Fruit fly (Drosophila melanogaster): ENCODE measurements around the gene Task7.
A peak's percentile ranks its signal among the peaks of the same experiment; 100 is the strongest.

Gene Task7

dm6 chr3R:9419300-9419652, 7.2 kb upstream of the Task7 start (continued):
- TF ChIP-seq ATbp (GFP tag; optimal IDR thresholded peaks at IDR 0.05) (no peak), maf-S (GFP tag; optimal IDR thresholded peaks at IDR 0.05) (no peak), Sry-δ (GFP tag; optimal IDR thresholded peaks at IDR 0.05) (no peak), CG3838 (GFP tag; optimal IDR thresholded peaks at IDR 0.05) (no peak), Ssrp (tag; optimal IDR thresholded peaks at IDR 0.05) (no peak), sqz (GFP tag; optimal IDR thresholded peaks at IDR 0.05) (peak; percentile 66), emc (GFP tag; optimal IDR thresholded peaks at IDR 0.05) (no peak), CG16813 (GFP tag; IDR thresholded peaks at IDR 0.05; ENCODE audit: partially characterized antibody) (no peak), CG7928 (GFP tag; optimal IDR thresholded peaks at IDR 0.05) (no peak), gcm (GFP tag; optimal IDR thresholded peaks at IDR 0.05) (peak; percentile 41), CG3163 (GFP tag; optimal IDR thresholded peaks at IDR 0.05) (peak; percentile 60), CG12071 (GFP tag; optimal IDR thresholded peaks at IDR 0.05) (peak; percentile 49), CG15514 (GFP tag; optimal IDR thresholded peaks at IDR 0.05) (peak; percentile 36), inv (GFP tag; IDR thresholded peaks at IDR 0.05; ENCODE audit: partially characterized antibody) (no peak), jigr1 (GFP tag; IDR thresholded peaks at IDR 0.05) (no peak), gfzf (GFP tag; optimal IDR thresholded peaks at IDR 0.05) (no peak), hkb (optimal IDR thresholded peaks at IDR 0.05) (no peak), hkb (GFP tag; IDR thresholded peaks at IDR 0.05) (no peak), bowl (GFP tag; IDR thresholded peaks at IDR 0.05) (no peak), pfk (GFP tag; optimal IDR thresholded peaks at IDR 0.05) (peak; percentile 2), CG1024 (GFP tag; IDR thresholded peaks at IDR 0.05) (no peak), CG12769 (tag; optimal IDR thresholded peaks at IDR 0.05) (peak; percentile 52), CG2889 (GFP tag; IDR thresholded peaks at IDR 0.05) (no peak), CG30403 (GFP tag; optimal IDR thresholded peaks at IDR 0.05) (no peak), amos (GFP tag; IDR thresholded peaks at IDR 0.05; ENCODE audit: partially characterized antibody) (no peak), tx (GFP tag; optimal IDR thresholded peaks at IDR 0.05) (no peak), CG7786 (GFP tag; optimal IDR thresholded peaks at IDR 0.05) (no peak), CG4282 (GFP tag; optimal IDR thresholded peaks at IDR 0.05) (no peak), yki (optimal IDR thresholded peaks at IDR 0.05) (peak; percentile 98), slou (GFP tag; optimal IDR thresholded peaks at IDR 0.05) (no peak), chinmo (GFP tag; IDR thresholded peaks at IDR 0.05; ENCODE audit: partially characterized antibody) (no peak), CG17361 (GFP tag; IDR thresholded peaks at IDR 0.05) (no peak), CG11093 (GFP tag; IDR thresholded peaks at IDR 0.05) (no peak), CG7372 (GFP tag; IDR thresholded peaks at IDR 0.05) (no peak), CG1792 (GFP tag; optimal IDR thresholded peaks at IDR 0.05) (peak; percentile 16), lov (optimal IDR thresholded peaks at IDR 0.05) (no peak), lov (GFP tag; IDR thresholded peaks at IDR 0.05) (no peak), Taf1 (GFP tag; IDR thresholded peaks at IDR 0.05) (no peak), CG2678 (tag; optimal IDR thresholded peaks at IDR 0.05) (no peak), CG9437 (GFP tag; optimal IDR thresholded peaks at IDR 0.05) (peak; percentile 68), cg (GFP tag; optimal IDR thresholded peaks at IDR 0.05) (peak; percentile 94), CG7839 (tag; optimal IDR thresholded peaks at IDR 0.05) (no peak), sug (tag; optimal IDR thresholded peaks at IDR 0.05) (no peak), CG3995 (GFP tag; optimal IDR thresholded peaks at IDR 0.05) (no peak), Ets65A (GFP tag) (no peak), HmgD (GFP tag; optimal IDR thresholded peaks at IDR 0.05) (no peak), Tbp (GFP tag; optimal IDR thresholded peaks at IDR 0.05) (no peak), CG8388 (GFP tag; optimal IDR thresholded peaks at IDR 0.05) (no peak), Awh (GFP tag; IDR thresholded peaks at IDR 0.05) (no peak), NK7.1 (GFP tag; optimal IDR thresholded peaks at IDR 0.05) (no peak), Med (GFP tag) (peak; percentile 73), Oli (tag; optimal IDR thresholded peaks at IDR 0.05) (no peak)

Data from whole organism, embryonic.